Worm (Caenorhabditis elegans) whole organism, late embryonic: ENCODE measurements around the gene upb-1.

Source experiments
- C38D4.7 ChIP-seq: fragments of 200-800 bp; sonication (Bioruptor generic); optimal IDR thresholded peaks from 2 replicates; lab custom pipeline; 2018; ENCODE audit warnings: mild to moderate bottlenecking, missing genetic modification characterization, moderate library complexity, missing compliant biosample characterization
- F13H6.1 ChIP-seq: sonication (generic microtip); optimal IDR thresholded peaks from 2 replicates; lab custom pipeline; 2016; ENCODE audit warnings: missing genetic modification characterization, missing compliant biosample characterization
- K02D7.2 ChIP-seq: sonication (generic microtip); optimal IDR thresholded peaks from 2 replicates; lab custom pipeline; 2017; ENCODE audit warnings: mild to moderate bottlenecking, missing genetic modification characterization, missing compliant biosample characterization
- T23F11.4 ChIP-seq: fragments of 200-800 bp; sonication (Bioruptor generic); optimal IDR thresholded peaks from 2 replicates; lab custom pipeline; 2018; ENCODE audit warnings: mild to moderate bottlenecking, missing genetic modification characterization, missing compliant biosample characterization
- ama-1 ChIP-seq: fragments of 150-350 bp; optimal IDR thresholded peaks from 2 replicates; lab custom pipeline; 2014
- ceh-19 ChIP-seq: fragments of 200-800 bp; sonication (Bioruptor generic); optimal IDR thresholded peaks from 2 replicates; lab custom pipeline; 2018; ENCODE audit warnings: mild to moderate bottlenecking, missing genetic modification characterization, missing compliant biosample characterization
- ceh-2 ChIP-seq: sonication (generic microtip); optimal IDR thresholded peaks from 2 replicates; lab custom pipeline; 2016; ENCODE audit warnings: missing genotype, missing genetic modification characterization, missing compliant biosample characterization
- ceh-22 ChIP-seq: sonication (generic microtip); optimal IDR thresholded peaks from 2 replicates; lab custom pipeline; 2017; ENCODE audit warnings: missing biosample characterization, missing genetic modification characterization
- ceh-30 ChIP-seq: fragments of 150-350 bp; optimal IDR thresholded peaks from 2 replicates; lab custom pipeline; 2014; ENCODE audit warnings: missing biosample characterization, missing genetic modification characterization
- ceh-31 ChIP-seq: sonication (generic microtip); optimal IDR thresholded peaks from 2 replicates; lab custom pipeline; 2016; ENCODE audit warnings: missing genetic modification characterization, missing compliant biosample characterization
- ceh-34 ChIP-seq: sonication (generic microtip); optimal IDR thresholded peaks from 2 replicates; lab custom pipeline; 2016; ENCODE audit warnings: mild to moderate bottlenecking, missing genetic modification characterization, missing compliant biosample characterization
- ceh-48 ChIP-seq: sonication (generic microtip); optimal IDR thresholded peaks from 2 replicates; lab custom pipeline; 2016; ENCODE audit warnings: missing genetic modification characterization, inconsistent platforms, missing compliant biosample characterization
- ceh-9 ChIP-seq: sonication (generic microtip); optimal IDR thresholded peaks from 2 replicates; lab custom pipeline; 2016; ENCODE audit warnings: mild to moderate bottlenecking, missing genetic modification characterization, inconsistent platforms, missing compliant biosample characterization
- dve-1 ChIP-seq: sonication (generic microtip); optimal IDR thresholded peaks from 2 replicates; lab custom pipeline; 2017; ENCODE audit warnings: antibody characterized with exemption, mild to moderate bottlenecking, missing genetic modification characterization, missing compliant biosample characterization
- elt-2 ChIP-seq: sonication (generic microtip); optimal IDR thresholded peaks from 2 replicates; lab custom pipeline; 2016; ENCODE audit warnings: missing genetic modification reagents, missing genetic modification characterization, missing compliant biosample characterization
- elt-4 ChIP-seq: sonication (generic microtip); optimal IDR thresholded peaks from 2 replicates; lab custom pipeline; 2016; ENCODE audit warnings: missing genetic modification characterization, missing compliant biosample characterization
- ets-4 ChIP-seq: sonication (generic microtip); optimal IDR thresholded peaks from 2 replicates; lab custom pipeline; 2016; ENCODE audit warnings: missing genetic modification characterization, missing compliant biosample characterization
- eyg-1 ChIP-seq: sonication (generic microtip); optimal IDR thresholded peaks from 2 replicates; lab custom pipeline; 2016; ENCODE audit warnings: missing genotype, missing genetic modification characterization, missing compliant biosample characterization
- hlh-15 ChIP-seq: sonication (generic microtip); optimal IDR thresholded peaks from 2 replicates; lab custom pipeline; 2016; ENCODE audit warnings: missing genetic modification characterization, missing compliant biosample characterization
- hlh-30 ChIP-seq: sonication (generic microtip); optimal IDR thresholded peaks from 2 replicates; lab custom pipeline; 2017; ENCODE audit warnings: antibody characterized with exemption, missing genetic modification characterization, missing compliant biosample characterization; ENCODE audit not compliant: insufficient read depth
- lin-11 ChIP-seq: fragments of 200-800 bp; sonication (Bioruptor generic); optimal IDR thresholded peaks from 2 replicates; lab custom pipeline; 2018; ENCODE audit warnings: mild to moderate bottlenecking, missing genetic modification characterization, missing compliant biosample characterization
- madf-2 ChIP-seq: sonication (generic microtip); optimal IDR thresholded peaks from 2 replicates; lab custom pipeline; 2017; ENCODE audit warnings: missing genetic modification characterization, missing compliant biosample characterization
- mec-3 ChIP-seq: sonication (generic microtip); optimal IDR thresholded peaks from 2 replicates; lab custom pipeline; 2016; ENCODE audit warnings: borderline replicate concordance, missing genetic modification characterization, missing compliant biosample characterization
- nhr-11 ChIP-seq: fragments of 150-350 bp; optimal IDR thresholded peaks from 2 replicates; lab custom pipeline; 2014; ENCODE audit warnings: missing biosample characterization, missing genetic modification characterization
- npax-4 ChIP-seq: sonication (generic microtip); optimal IDR thresholded peaks from 2 replicates; lab custom pipeline; 2016; ENCODE audit warnings: missing genetic modification characterization, missing compliant biosample characterization
- pag-3 ChIP-seq: sonication (generic microtip); optimal IDR thresholded peaks from 2 replicates; lab custom pipeline; 2016; ENCODE audit warnings: missing compliant biosample characterization, missing genetic modification characterization, borderline replicate concordance
- pha-2 ChIP-seq: sonication (generic microtip); optimal IDR thresholded peaks from 2 replicates; lab custom pipeline; 2017; ENCODE audit warnings: mild to moderate bottlenecking, missing genetic modification characterization, missing compliant biosample characterization
- pha-4 ChIP-seq: fragments of 150-350 bp; optimal IDR thresholded peaks from 2 replicates; lab custom pipeline; 2018; ENCODE audit warnings: missing biosample characterization, missing genetic modification reagents, missing genetic modification characterization
- pqm-1 ChIP-seq: sonication (generic microtip); optimal IDR thresholded peaks from 2 replicates; lab custom pipeline; 2016; ENCODE audit warnings: missing genetic modification characterization, missing compliant biosample characterization
- ref-2 ChIP-seq: sonication (generic microtip); optimal IDR thresholded peaks from 2 replicates; lab custom pipeline; 2016; ENCODE audit warnings: missing genetic modification characterization, missing compliant biosample characterization
- syd-9 ChIP-seq: sonication (generic microtip); optimal IDR thresholded peaks from 2 replicates; lab custom pipeline; 2016; ENCODE audit warnings: mild to moderate bottlenecking, missing genetic modification characterization, moderate library complexity, missing compliant biosample characterization
- tbx-7 ChIP-seq: sonication (generic microtip); optimal IDR thresholded peaks from 2 replicates; lab custom pipeline; 2016; ENCODE audit warnings: missing genotype, missing genetic modification characterization, missing compliant biosample characterization
- unc-42 ChIP-seq: sonication (generic microtip); optimal IDR thresholded peaks from 2 replicates; lab custom pipeline; 2016; ENCODE audit warnings: missing genotype, missing genetic modification characterization, missing compliant biosample characterization
- unc-55 ChIP-seq: sonication (generic microtip); optimal IDR thresholded peaks from 2 replicates; lab custom pipeline; 2017; ENCODE audit warnings: missing biosample characterization, missing genetic modification reagents, missing genetic modification characterization
- zip-5 ChIP-seq: sonication (generic microtip); optimal IDR thresholded peaks from 2 replicates; lab custom pipeline; 2016; ENCODE audit warnings: missing genetic modification characterization, missing compliant biosample characterization

Gene upb-1

ce11 chrII:6327317-6327716 is 37.4 kb upstream of the upb-1 start:
- no peak for TF ChIP-seq unc-55 (GFP tag; lab: Kevin White, UChicago)
- no peak for TF ChIP-seq pha-2
- TF ChIP-seq ama-1 (lab: Kevin White, UChicago) = no peak
- TF ChIP-seq pqm-1 (tag; lab: Kevin White, UChicago) = peak; percentile 58
- TF ChIP-seq ceh-31 = no peak
- no peak for TF ChIP-seq K02D7.2 (tag; lab: Kevin White, UChicago)
- TF ChIP-seq pag-3 (tag; lab: Kevin White, UChicago) = no peak
- TF ChIP-seq ceh-22 (tag; lab: Kevin White, UChicago) = no peak
- no peak for TF ChIP-seq tbx-7
- no peak for TF ChIP-seq eyg-1
- TF ChIP-seq F13H6.1 (tag; lab: Kevin White, UChicago) = no peak
- no peak for TF ChIP-seq zip-5 (tag; lab: Kevin White, UChicago)
- no peak for TF ChIP-seq ceh-34 (tag; lab: Kevin White, UChicago)
- no peak for TF ChIP-seq ceh-48
- peak; percentile 97 for TF ChIP-seq elt-2 (tag; lab: Kevin White, UChicago)
- no peak for TF ChIP-seq syd-9 (tag; lab: Kevin White, UChicago)
- TF ChIP-seq ceh-30 (tag; lab: Kevin White, UChicago) = no peak
- TF ChIP-seq T23F11.4 (GFP tag; lab: Kevin White, UChicago) = no peak
- TF ChIP-seq ceh-2 (tag; lab: Kevin White, UChicago) = no peak
- no peak for TF ChIP-seq mec-3 (tag; lab: Kevin White, UChicago)
- TF ChIP-seq dve-1 (tag; lab: Kevin White, UChicago) = peak; percentile 37

ce11 chrII:6324086-6324485 is 34.2 kb upstream of the upb-1 start, which contains the start of gene sma-6:
sma-6 (plus strand) TSS chrII:6324484.
- TF ChIP-seq ceh-9 (tag; lab: Kevin White, UChicago) = no peak
- TF ChIP-seq, all 69 proteins: peak for 0

ce11 chrII:6322979-6323378 is 33.1 kb upstream of the upb-1 start, which contains the start of gene C32D5.4:
C32D5.4 (minus strand) TSS chrII:6323079.
- TF ChIP-seq npax-4 (no peak), pha-4 (tag; lab: Kevin White, UChicago) (no peak), ceh-48 (no peak), C38D4.7 (GFP tag; lab: Kevin White, UChicago) (no peak), ceh-30 (tag; lab: Kevin White, UChicago) (no peak), dve-1 (tag; lab: Kevin White, UChicago) (no peak), hlh-30 (tag; lab: Kevin White, UChicago) (no peak)
- TF ChIP-seq, all 69 proteins: peak for 0

ce11 chrII:6322081-6322480 is 32.2 kb upstream of the upb-1 start:
- TF ChIP-seq ref-2 (tag; lab: Kevin White, UChicago) = no peak
- TF ChIP-seq ets-4 (tag; lab: Kevin White, UChicago) = no peak
- TF ChIP-seq eyg-1 = no peak
- TF ChIP-seq F13H6.1 (tag; lab: Kevin White, UChicago) = no peak
- TF ChIP-seq unc-42 (tag; lab: Kevin White, UChicago) = no peak
- TF ChIP-seq madf-2 (tag; lab: Kevin White, UChicago) = no peak
- TF ChIP-seq nhr-11 = no peak
- TF ChIP-seq elt-4 (tag; lab: Kevin White, UChicago) = no peak
- no peak for TF ChIP-seq hlh-15 (tag; lab: Kevin White, UChicago)
- no peak for TF ChIP-seq ceh-34 (tag; lab: Kevin White, UChicago)
- TF ChIP-seq lin-11 (tag; lab: Kevin White, UChicago) = no peak
- no peak for TF ChIP-seq ceh-19 (GFP tag; lab: Kevin White, UChicago)
